Worm (Caenorhabditis elegans) whole organism, young adult: Measurements from ENCODE around the gene ehn-3.

ENCODE experiments used
- B0261.1 ChIP-seq: sonication (generic microtip); optimal IDR thresholded peaks from 2 replicates; lab custom pipeline; 2016; ENCODE audit warnings: mild to moderate bottlenecking, missing genetic modification characterization, moderate library complexity, missing compliant biosample characterization
- C06A6.2 ChIP-seq: fragments of 200-800 bp; sonication (Bioruptor generic); conservative IDR thresholded peaks from 2 replicates; pipeline ENCODE4 v1.3.6; 2022; ENCODE audit warnings: missing genetic modification characterization, missing compliant biosample characterization
- D2030.7 ChIP-seq: fragments of 200-800 bp; sonication (Bioruptor generic); IDR thresholded peaks from 2 replicates; pipeline ENCODE4 v1.3.6; 2022; ENCODE audit warnings: missing genetic modification reagents, missing genetic modification characterization, missing compliant biosample characterization
- F10E7.11 ChIP-seq: sonication (generic microtip); optimal IDR thresholded peaks from 2 replicates; lab custom pipeline; 2017; ENCODE audit warnings: mild to moderate bottlenecking, missing genetic modification characterization, moderate library complexity, missing compliant biosample characterization
- F33H1.4 ChIP-seq: fragments of 200-800 bp; sonication (Bioruptor generic); IDR thresholded peaks from 2 replicates; pipeline ENCODE4 v1.3.6; 2022; ENCODE audit warnings: missing genetic modification reagents, missing genetic modification characterization, missing compliant biosample characterization
- F49E8.2 ChIP-seq: sonication (generic microtip); optimal IDR thresholded peaks from 3 replicates; lab custom pipeline; 2017; ENCODE audit warnings: missing genetic modification characterization, mild to moderate bottlenecking, missing compliant biosample characterization, antibody characterized with exemption, moderate library complexity; ENCODE audit not compliant: insufficient read depth
- K11D2.4 ChIP-seq: fragments of 200-800 bp; sonication (Bioruptor generic); IDR thresholded peaks from 2 replicates; pipeline ENCODE4 v1.3.6; 2022; ENCODE audit warnings: missing genetic modification reagents, missing genetic modification characterization, missing compliant biosample characterization
- T07F8.4 ChIP-seq: sonication (generic microtip); optimal IDR thresholded peaks from 2 replicates; lab custom pipeline; 2016; ENCODE audit warnings: mild to moderate bottlenecking, missing genetic modification characterization, moderate library complexity, missing compliant biosample characterization
- ama-1 ChIP-seq, 3 experiments: fragments of 150-350 bp in 1 of 3; sonication (generic microtip) in 2 of 3; optimal IDR thresholded peaks; 2 replicates each; lab custom pipeline; 2014 to 2018; ENCODE audit warnings: missing biosample characterization in 2 of 3, missing genetic modification characterization in 2 of 3, missing genetic modification reagents in 2 of 3
- aptf-2 ChIP-seq: fragments of 200-800 bp; sonication (Bioruptor generic); conservative IDR thresholded peaks from 2 replicates; pipeline ENCODE4 v1.3.6; 2022; ENCODE audit warnings: missing genetic modification reagents, missing genetic modification characterization, missing compliant biosample characterization
- atf-7 ChIP-seq: sonication (generic microtip); optimal IDR thresholded peaks from 2 replicates; lab custom pipeline; 2017; ENCODE audit warnings: mild to moderate bottlenecking, missing genetic modification characterization, missing compliant biosample characterization
- athp-1 ChIP-seq: sonication (generic microtip); optimal IDR thresholded peaks from 2 replicates; lab custom pipeline; 2017; ENCODE audit warnings: mild to moderate bottlenecking, missing genetic modification characterization, missing compliant biosample characterization
- attf-5 ChIP-seq: fragments of 200-800 bp; sonication (Bioruptor generic); optimal IDR thresholded peaks from 2 replicates; lab custom pipeline; 2018; ENCODE audit warnings: mild to moderate bottlenecking, missing genetic modification characterization, missing compliant biosample characterization
- cebp-1 ChIP-seq, 2 experiments: fragments of 200-800 bp in 1 of 2; sonication (Bioruptor generic) in 1 of 2; sonication (generic microtip) in 1 of 2; IDR thresholded peaks in 1 of 2; optimal IDR thresholded peaks in 1 of 2; 2 replicates each; pipeline versions ENCODE4 v1.3.6 to Lab custom; 2017 to 2022; ENCODE audit warnings: missing compliant biosample characterization in 2 of 2, missing genetic modification characterization in 2 of 2, mild to moderate bottlenecking in 1 of 2, missing genetic modification reagents in 1 of 2, moderate library complexity in 1 of 2
- ceh-100 ChIP-seq: fragments of 200-800 bp; sonication (Bioruptor generic); IDR thresholded peaks from 2 replicates; pipeline ENCODE4 v1.3.6; 2022; ENCODE audit warnings: missing genetic modification reagents, missing genetic modification characterization, missing compliant biosample characterization
- ceh-40 ChIP-seq: fragments of 200-800 bp; sonication (Bioruptor generic); IDR thresholded peaks from 2 replicates; pipeline ENCODE4 v1.3.6; 2022; ENCODE audit warnings: missing genetic modification characterization, missing compliant biosample characterization
- ceh-91 ChIP-seq: fragments of 200-800 bp; sonication (Bioruptor generic); IDR thresholded peaks from 2 replicates; pipeline ENCODE4 v1.3.6; 2022; ENCODE audit warnings: missing genetic modification reagents, missing genetic modification characterization, missing compliant biosample characterization
- chd-7 ChIP-seq: sonication (generic microtip); optimal IDR thresholded peaks from 2 replicates; lab custom pipeline; 2016; ENCODE audit warnings: mild to moderate bottlenecking, missing genetic modification characterization, moderate library complexity, missing compliant biosample characterization
- die-1 ChIP-seq: sonication (generic microtip); optimal IDR thresholded peaks from 2 replicates; lab custom pipeline; 2016; ENCODE audit warnings: missing genotype, mild to moderate bottlenecking, missing genetic modification characterization, missing compliant biosample characterization
- dox-1 ChIP-seq: fragments of 200-800 bp; sonication (Bioruptor generic); IDR thresholded peaks from 2 replicates; pipeline ENCODE4 v1.3.6; 2022; ENCODE audit warnings: missing genetic modification reagents, missing genetic modification characterization, missing compliant biosample characterization
- dpff-1 ChIP-seq: sonication (generic microtip); optimal IDR thresholded peaks from 2 replicates; lab custom pipeline; 2017; ENCODE audit warnings: mild to moderate bottlenecking, missing genetic modification characterization, missing compliant biosample characterization
- egl-44 ChIP-seq: fragments of 200-800 bp; sonication (Bioruptor generic); IDR thresholded peaks from 2 replicates; pipeline ENCODE4 v1.3.6; 2022; ENCODE audit warnings: missing genetic modification reagents, missing genetic modification characterization, missing compliant biosample characterization
- fkh-3 ChIP-seq: sonication (generic microtip); optimal IDR thresholded peaks from 2 replicates; lab custom pipeline; 2016; ENCODE audit warnings: mild to moderate bottlenecking, missing genetic modification characterization, missing compliant biosample characterization
- lin-54 ChIP-seq: fragments of 200-800 bp; sonication (Bioruptor generic); optimal IDR thresholded peaks from 2 replicates; lab custom pipeline; 2018; ENCODE audit warnings: mild to moderate bottlenecking, missing genetic modification characterization, missing compliant biosample characterization
- lsl-1 ChIP-seq: fragments of 200-800 bp; sonication (Bioruptor generic); optimal IDR thresholded peaks from 2 replicates; lab custom pipeline; 2018; ENCODE audit warnings: mild to moderate bottlenecking, missing genetic modification characterization, moderate library complexity, missing compliant biosample characterization
- madf-10 ChIP-seq: sonication (generic microtip); optimal IDR thresholded peaks from 2 replicates; lab custom pipeline; 2016; ENCODE audit warnings: mild to moderate bottlenecking, missing genetic modification characterization, missing compliant biosample characterization
- mcd-1 ChIP-seq: fragments of 200-800 bp; sonication (Bioruptor generic); IDR thresholded peaks from 2 replicates; pipeline ENCODE4 v1.3.6; 2022; ENCODE audit warnings: missing genetic modification reagents, missing genetic modification characterization, missing compliant biosample characterization
- mes-4 ChIP-seq: sonication (generic microtip); optimal IDR thresholded peaks from 2 replicates; lab custom pipeline; 2016; ENCODE audit warnings: missing genotype, missing genetic modification characterization, missing compliant biosample characterization
- mxl-1 ChIP-seq: sonication (generic microtip); optimal IDR thresholded peaks from 2 replicates; lab custom pipeline; 2016; ENCODE audit warnings: missing genetic modification characterization, missing compliant biosample characterization
- nhr-120 ChIP-seq: fragments of 200-800 bp; sonication (Bioruptor generic); IDR thresholded peaks from 2 replicates; pipeline ENCODE4 v1.3.6; 2022; ENCODE audit warnings: missing genetic modification characterization, missing compliant biosample characterization
- nhr-179 ChIP-seq: sonication (generic microtip); optimal IDR thresholded peaks from 2 replicates; lab custom pipeline; 2016; ENCODE audit warnings: mild to moderate bottlenecking, missing genetic modification characterization, missing compliant biosample characterization
- nhr-80 ChIP-seq: sonication (generic microtip); optimal IDR thresholded peaks from 2 replicates; lab custom pipeline; 2016; ENCODE audit warnings: missing genetic modification characterization, missing compliant biosample characterization
- nhr-90 ChIP-seq: sonication (generic microtip); optimal IDR thresholded peaks from 2 replicates; lab custom pipeline; 2016; ENCODE audit warnings: missing genotype, mild to moderate bottlenecking, missing genetic modification characterization, missing compliant biosample characterization
- pha-4 ChIP-seq: fragments of 150-350 bp; sonication (generic microtip); optimal IDR thresholded peaks from 2 replicates; lab custom pipeline; 2014; ENCODE audit warnings: missing biosample characterization, missing genetic modification reagents, missing genetic modification characterization
- rec-8 ChIP-seq, 2 experiments: sonication (generic microtip); optimal IDR thresholded peaks; 2 replicates each; lab custom pipeline; 2016; ENCODE audit warnings: mild to moderate bottlenecking in 2 of 2, missing genetic modification characterization in 2 of 2, missing genetic modification reagents in 2 of 2, missing genotype in 2 of 2, missing biosample characterization in 1 of 2, missing compliant biosample characterization in 1 of 2, moderate library complexity in 1 of 2
- sea-2 ChIP-seq: fragments of 200-800 bp; sonication (Bioruptor generic); IDR thresholded peaks from 2 replicates; pipeline ENCODE4 v1.3.6; 2022; ENCODE audit warnings: missing genetic modification characterization, missing compliant biosample characterization
- snpc-3.4 ChIP-seq: sonication (generic microtip); optimal IDR thresholded peaks from 2 replicates; lab custom pipeline; 2017; ENCODE audit warnings: missing genetic modification characterization, mild to moderate bottlenecking, missing compliant biosample characterization, antibody characterized with exemption, moderate library complexity, missing genotype, missing genetic modification reagents
- snpc-4 ChIP-seq, 5 experiments: fragments of 150-350 bp in 1 of 5; sonication (generic microtip) in 4 of 5; optimal IDR thresholded peaks; 2 replicates each; lab custom pipeline; 2014 to 2018; ENCODE audit warnings: missing genetic modification characterization in 5 of 5, missing biosample characterization in 3 of 5, antibody characterized with exemption in 2 of 5, mild to moderate bottlenecking in 2 of 5, missing compliant biosample characterization in 2 of 5, missing genotype in 2 of 5, moderate library complexity in 2 of 5, missing genetic modification reagents in 1 of 5
- tbx-9 ChIP-seq: sonication (generic microtip); optimal IDR thresholded peaks from 2 replicates; lab custom pipeline; 2016; ENCODE audit warnings: borderline replicate concordance, missing genetic modification characterization, inconsistent platforms, missing compliant biosample characterization
- ztf-18 ChIP-seq: sonication (generic microtip); optimal IDR thresholded peaks from 2 replicates; lab custom pipeline; 2016; ENCODE audit warnings: missing genotype, mild to moderate bottlenecking, missing genetic modification characterization, missing compliant biosample characterization
- ztf-3 ChIP-seq: fragments of 200-800 bp; sonication (Bioruptor generic); optimal IDR thresholded peaks from 2 replicates; lab custom pipeline; 2018; ENCODE audit warnings: mild to moderate bottlenecking, missing genetic modification characterization, missing compliant biosample characterization
- ztf-6 ChIP-seq: fragments of 200-800 bp; sonication (Bioruptor generic); IDR thresholded peaks from 2 replicates; pipeline ENCODE4 v1.3.6; 2022; ENCODE audit warnings: missing genetic modification reagents, missing genetic modification characterization, missing compliant biosample characterization

The ehn-3 gene

ce11 chrIV:5389951-5390350 lies 29.1 kb downstream of the ehn-3 start (continued):
- no peak for TF ChIP-seq ama-1 (optimal IDR thresholded peaks at IDR 0.05; lab: Kevin White, UChicago)
- TF ChIP-seq ama-1 (GFP tag; optimal IDR thresholded peaks at IDR 0.05; lab: Kevin White, UChicago): peak in 1 of 2 experiments; percentile 92
- no peak; the same call in 1 of the 2 replicates for TF ChIP-seq D2030.7 (GFP tag; lab: Robert Waterston, UW)
- TF ChIP-seq dpff-1 (tag; lab: Kevin White, UChicago): no peak
- TF ChIP-seq chd-7: peak; percentile 15
- TF ChIP-seq F33H1.4 (GFP tag; lab: Robert Waterston, UW): peak; percentile 39
- no peak for TF ChIP-seq nhr-90 (tag; lab: Kevin White, UChicago)
- no peak for TF ChIP-seq ztf-3 (GFP tag; lab: Kevin White, UChicago)
- peak; percentile 57 for TF ChIP-seq lin-54
- TF ChIP-seq lsl-1 (GFP tag; lab: Kevin White, UChicago): peak; percentile 32
- TF ChIP-seq mcd-1 (GFP tag; lab: Robert Waterston, UW): peak; percentile 45; the same call in 1 of the 2 replicates
- TF ChIP-seq ceh-91 (GFP tag; lab: Robert Waterston, UW): no peak
- no peak for TF ChIP-seq dox-1 (GFP tag; lab: Robert Waterston, UW)
- TF ChIP-seq, all 124 proteins: peak for 24

ce11 chrIV:5388477-5389065 lies 30.5 kb downstream of the ehn-3 start, which contains the start of gene elo-6:
Gene elo-6, minus strand, starts transcription at chrIV:5388559.
- TF ChIP-seq fkh-3 (no peak), T07F8.4 (tag; lab: Kevin White, UChicago) (no peak), ztf-6 (no peak), egl-44 (no peak), B0261.1 (no peak), F10E7.11 (tag; lab: Kevin White, UChicago) (no peak), ztf-18 (tag; lab: Kevin White, UChicago) (peak; percentile 47), nhr-80 (tag; lab: Kevin White, UChicago) (peak; percentile 89), snpc-4 (GFP tag; optimal IDR thresholded peaks at IDR 0.05; lab: Kevin White, UChicago) (no peak), snpc-4 (tag; optimal IDR thresholded peaks at IDR 0.05; lab: Kevin White, UChicago) (peak in 1 of 4 experiments; percentile 23), F33H1.4 (GFP tag; lab: Robert Waterston, UW) (no peak), K11D2.4 (GFP tag; lab: Robert Waterston, UW) (no peak), cebp-1 (GFP tag; IDR thresholded peaks at IDR 0.05; lab: Robert Waterston, UW) (no peak), cebp-1 (tag; optimal IDR thresholded peaks at IDR 0.05; lab: Kevin White, UChicago) (peak; percentile 52), dox-1 (GFP tag; lab: Robert Waterston, UW) (0 out of 2 replicates have a peak, but pooled peaks have one; percentile 34), attf-5 (peak; percentile 31), nhr-120 (GFP tag; lab: Robert Waterston, UW) (no peak), rec-8 (tag; optimal IDR thresholded peaks at IDR 0.05; lab: Kevin White, UChicago) (no peak), athp-1 (no peak), snpc-3.4 (tag; lab: Kevin White, UChicago) (no peak), madf-10 (tag; lab: Kevin White, UChicago) (peak; percentile 2), sea-2 (GFP tag; lab: Robert Waterston, UW) (no peak), atf-7 (peak; percentile 55), F49E8.2 (tag; lab: Kevin White, UChicago) (no peak)

ce11 chrIV:5385020-5385419 lies 34.0 kb downstream of the ehn-3 start, which contains the start of gene F41H10.12:
Gene F41H10.12, plus strand, starts transcription at chrIV:5385320.
- no peak for TF ChIP-seq tbx-9 (tag; lab: Kevin White, UChicago)
- no peak for TF ChIP-seq die-1 (tag; lab: Kevin White, UChicago)
- no peak for TF ChIP-seq aptf-2
- TF ChIP-seq C06A6.2: no peak
- TF ChIP-seq K11D2.4 (GFP tag; lab: Robert Waterston, UW): no peak
- TF ChIP-seq pha-4: no peak
- no peak for TF ChIP-seq ceh-40
- no peak for TF ChIP-seq nhr-179 (tag; lab: Kevin White, UChicago)
- TF ChIP-seq mes-4 (tag; lab: Kevin White, UChicago): no peak
- TF ChIP-seq mxl-1 (tag; lab: Kevin White, UChicago): no peak
- no peak for TF ChIP-seq ceh-100 (GFP tag; lab: Robert Waterston, UW)
- TF ChIP-seq, all 124 proteins: peak for 0
